Fruit fly (Drosophila melanogaster) whole organism, wandering third instar larva: ENCODE measurements around the gene CG10570.
A peak's percentile ranks its signal among the peaks of the same experiment; 100 is the strongest.

Experiments
- Abd-B ChIP-seq: fragments of >200 bp; optimal IDR thresholded peaks from 2 replicates; lab custom pipeline; 2017; ENCODE audit warnings: missing biosample characterization, missing genetic modification characterization
- CG32264 ChIP-seq: fragments of 200-800 bp; sonication (Bioruptor generic); optimal IDR thresholded peaks from 2 replicates; lab custom pipeline; 2016; ENCODE audit warnings: missing biosample characterization, missing genetic modification characterization
- CG9705 ChIP-seq: fragments of 200-800 bp; sonication (Bioruptor generic); optimal IDR thresholded peaks from 2 replicates; lab custom pipeline; 2018; ENCODE audit warnings: missing biosample characterization, mild to moderate bottlenecking, missing genetic modification characterization
- CrebA ChIP-seq: fragments of 200-800 bp; sonication (Bioruptor generic); optimal IDR thresholded peaks from 2 replicates; lab custom pipeline; 2016; ENCODE audit warnings: missing biosample characterization, mild to moderate bottlenecking, missing genetic modification characterization, borderline replicate concordance
- Dfd ChIP-seq: fragments of >200 bp; optimal IDR thresholded peaks from 2 replicates; lab custom pipeline; 2017; ENCODE audit warnings: missing biosample characterization, missing genetic modification characterization
- Dif ChIP-seq: fragments of 200-275, 200-300 bp; sonication (Bioruptor generic); optimal IDR thresholded peaks from 2 replicates; lab custom pipeline; 2018; ENCODE audit warnings: missing biosample characterization, missing genetic modification characterization; ENCODE audit not compliant: partially characterized antibody
- GATAd ChIP-seq: sonication (Bioruptor generic); optimal IDR thresholded peaks from 2 replicates; lab custom pipeline; 2016; ENCODE audit warnings: missing biosample characterization, missing genetic modification characterization
- HLH106 ChIP-seq: fragments of 200-800 bp; optimal IDR thresholded peaks from 3 replicates; lab custom pipeline; 2019; ENCODE audit warnings: missing biosample characterization, mild to moderate bottlenecking, missing genetic modification characterization, moderate library complexity
- Hnf4 ChIP-seq: fragments of 200-800 bp; sonication (Bioruptor generic); optimal IDR thresholded peaks from 2 replicates; lab custom pipeline; 2016; ENCODE audit warnings: missing biosample characterization, mild to moderate bottlenecking, missing genetic modification characterization
- Hr78 ChIP-seq: fragments of >200 bp; optimal IDR thresholded peaks from 2 replicates; lab custom pipeline; 2017; ENCODE audit warnings: missing biosample characterization, missing genetic modification characterization
- Hr83 ChIP-seq: fragments of 200-300 bp; sonication (Bioruptor generic); optimal IDR thresholded peaks from 2 replicates; lab custom pipeline; 2016; ENCODE audit warnings: missing biosample characterization, mild to moderate bottlenecking, missing genetic modification characterization, moderate library complexity; ENCODE audit not compliant: poor library complexity, severe bottlenecking
- Jra ChIP-seq: sonication (Bioruptor generic); optimal IDR thresholded peaks from 2 replicates; lab custom pipeline; 2016; ENCODE audit warnings: missing biosample characterization, missing genetic modification characterization
- Mio ChIP-seq: sonication (Bioruptor generic); optimal IDR thresholded peaks from 2 replicates; lab custom pipeline; 2016; ENCODE audit warnings: missing biosample characterization, missing genetic modification characterization
- Myc ChIP-seq: fragments of >200 bp; optimal IDR thresholded peaks from 2 replicates; lab custom pipeline; 2017
- N ChIP-seq: fragments of >200 bp; optimal IDR thresholded peaks from 2 replicates; lab custom pipeline; 2018; ENCODE audit warnings: missing biosample characterization, missing external identifiers, missing genetic modification characterization
- OdsH ChIP-seq: fragments of 200-800 bp; sonication (Bioruptor generic); optimal IDR thresholded peaks from 2 replicates; lab custom pipeline; 2016; ENCODE audit warnings: missing biosample characterization, mild to moderate bottlenecking, missing genetic modification characterization
- Rel ChIP-seq, 2 experiments: fragments of 200-800 bp; sonication (Bioruptor generic) in 1 of 2; optimal IDR thresholded peaks; 2 replicates in 1 of 2; 3 replicates in 1 of 2; lab custom pipeline; 2016 to 2019; ENCODE audit warnings: mild to moderate bottlenecking in 2 of 2, missing biosample characterization in 2 of 2, missing genetic modification characterization in 2 of 2, moderate library complexity in 1 of 2
- Sp1 ChIP-seq: fragments of 200-800 bp; sonication (Bioruptor generic); optimal IDR thresholded peaks from 3 replicates; lab custom pipeline; 2019; ENCODE audit warnings: missing biosample characterization, mild to moderate bottlenecking, missing genetic modification characterization, moderate library complexity
- Vsx2 ChIP-seq: fragments of 200-300, 225-300 bp; sonication (Bioruptor generic); optimal IDR thresholded peaks from 2 replicates; lab custom pipeline; 2018; ENCODE audit warnings: missing biosample characterization, missing genetic modification characterization; ENCODE audit not compliant: partially characterized antibody
- br ChIP-seq: fragments of 200-800 bp; sonication (Bioruptor generic); optimal IDR thresholded peaks from 2 replicates; lab custom pipeline; 2016; ENCODE audit warnings: missing biosample characterization, missing genetic modification characterization
- brk ChIP-seq: fragments of 200-800 bp; sonication (Bioruptor generic); optimal IDR thresholded peaks from 2 replicates; lab custom pipeline; 2016; ENCODE audit warnings: missing biosample characterization, mild to moderate bottlenecking, missing genetic modification characterization
- dl ChIP-seq, 2 experiments: fragments of 175-275, 200-275 bp in 1 of 2; fragments of 200-275 bp in 1 of 2; sonication (Bioruptor generic); optimal IDR thresholded peaks; lab custom pipeline; 2018; ENCODE audit warnings: mild to moderate bottlenecking in 2 of 2, missing biosample characterization in 2 of 2, missing genetic modification characterization in 2 of 2, moderate library complexity in 2 of 2; ENCODE audit not compliant: partially characterized antibody in 2 of 2, insufficient read depth in 1 of 2
- dmrt93B ChIP-seq: fragments of 200-800 bp; sonication (Bioruptor generic); optimal IDR thresholded peaks from 2 replicates; lab custom pipeline; 2018; ENCODE audit warnings: missing biosample characterization, mild to moderate bottlenecking, missing genetic modification characterization
- dsf ChIP-seq: sonication (Bioruptor generic); optimal IDR thresholded peaks from 2 replicates; lab custom pipeline; 2016; ENCODE audit warnings: missing biosample characterization, missing genetic modification characterization, borderline replicate concordance
- ey ChIP-seq: fragments of 200-800 bp; sonication (Bioruptor generic); optimal IDR thresholded peaks from 2 replicates; lab custom pipeline; 2016; ENCODE audit warnings: missing biosample characterization, missing genetic modification characterization
- foxo ChIP-seq, 2 experiments: fragments of 200-800 bp; sonication (Bioruptor generic); optimal IDR thresholded peaks; 2 replicates in 1 of 2; 3 replicates in 1 of 2; lab custom pipeline; 2016 to 2017; ENCODE audit warnings: missing biosample characterization in 2 of 2, missing genetic modification characterization in 2 of 2
- fru ChIP-seq: fragments of 200-800 bp; sonication (Bioruptor generic); optimal IDR thresholded peaks from 3 replicates; lab custom pipeline; 2016; ENCODE audit warnings: missing biosample characterization, mild to moderate bottlenecking, missing genetic modification characterization
- h ChIP-seq: fragments of 200-800 bp; sonication (Bioruptor generic); optimal IDR thresholded peaks from 3 replicates; lab custom pipeline; 2016; ENCODE audit warnings: missing biosample characterization, mild to moderate bottlenecking, missing genetic modification characterization
- jim ChIP-seq: fragments of 175-275, 200-325 bp; sonication (Bioruptor generic); optimal IDR thresholded peaks from 2 replicates; lab custom pipeline; 2016; ENCODE audit warnings: missing biosample characterization, mild to moderate bottlenecking, missing genetic modification characterization
- lola ChIP-seq: fragments of >200 bp; optimal IDR thresholded peaks from 2 replicates; lab custom pipeline; 2017; ENCODE audit warnings: missing biosample characterization, missing genetic modification characterization
- pan ChIP-seq: fragments of >200 bp; optimal IDR thresholded peaks from 2 replicates; lab custom pipeline; 2017
- psq ChIP-seq: fragments of 200-800 bp; sonication (Bioruptor generic); optimal IDR thresholded peaks from 3 replicates; lab custom pipeline; 2017; ENCODE audit warnings: missing biosample characterization, mild to moderate bottlenecking, missing genetic modification characterization, moderate library complexity
- rgr ChIP-seq: fragments of 200-800 bp; sonication (Bioruptor generic); optimal IDR thresholded peaks from 3 replicates; lab custom pipeline; 2016; ENCODE audit warnings: missing biosample characterization, mild to moderate bottlenecking, missing genetic modification characterization
- sage ChIP-seq: fragments of 200-800 bp; sonication (Bioruptor generic); optimal IDR thresholded peaks from 2 replicates; lab custom pipeline; 2016; ENCODE audit warnings: missing biosample characterization, mild to moderate bottlenecking, missing genetic modification characterization
- sv ChIP-seq: fragments of 200-800 bp; sonication (Bioruptor generic); optimal IDR thresholded peaks from 3 replicates; lab custom pipeline; 2016; ENCODE audit warnings: missing biosample characterization, missing genetic modification characterization
- tai ChIP-seq: sonication (Bioruptor generic); optimal IDR thresholded peaks from 2 replicates; lab custom pipeline; 2016; ENCODE audit warnings: missing biosample characterization, missing genetic modification characterization
- usp ChIP-seq: fragments of >200 bp; optimal IDR thresholded peaks from 2 replicates; lab custom pipeline; 2017; ENCODE audit warnings: missing biosample characterization, missing genetic modification characterization
- woc ChIP-seq: sonication (Bioruptor generic); optimal IDR thresholded peaks from 2 replicates; lab custom pipeline; 2016; ENCODE audit warnings: missing biosample characterization, mild to moderate bottlenecking, missing genetic modification characterization

Gene CG10570

DNA sequence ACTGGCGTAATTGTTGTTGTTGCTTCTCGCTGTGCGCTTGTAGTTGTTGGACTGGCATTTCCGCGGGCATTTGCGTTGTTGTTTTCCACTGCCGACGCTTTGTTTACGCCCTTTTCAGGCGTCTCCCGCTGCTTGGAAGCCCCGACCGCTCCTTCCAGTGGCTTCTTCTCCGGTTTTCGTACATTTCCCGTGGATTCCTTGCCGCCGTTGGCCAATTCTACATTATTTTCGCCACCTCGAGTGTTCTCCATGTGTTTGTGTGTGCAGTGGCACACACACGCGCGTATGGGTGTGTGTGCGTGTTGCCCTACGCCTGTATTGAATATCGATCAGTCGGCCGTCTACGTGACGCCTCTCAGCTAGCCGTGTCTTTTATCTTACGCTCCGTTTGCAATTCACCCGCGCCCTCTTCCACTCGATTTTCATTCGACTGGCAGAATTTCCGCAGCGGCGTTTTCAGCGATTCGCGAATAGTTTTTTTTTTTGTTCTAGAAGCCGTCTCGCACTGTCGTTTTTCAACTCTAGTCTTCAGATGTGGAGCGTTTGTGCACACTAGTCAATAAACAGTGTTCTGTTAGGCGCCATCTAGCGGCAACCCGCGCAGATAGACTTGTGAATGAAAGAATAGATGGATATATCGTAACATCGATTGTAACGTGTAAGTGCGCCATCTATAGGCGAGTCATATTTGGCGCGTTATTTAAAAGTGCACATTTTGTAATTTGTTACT is 28.3 kb upstream of the CG10570 start, which contains the start of gene CG10600 (continued):
- TF ChIP-seq OdsH (GFP tag; lab: Kevin White, UChicago) (peak; percentile 86), Hr83 (GFP tag; lab: Kevin White, UChicago) (peak; percentile 97), CrebA (GFP tag; lab: Kevin White, UChicago) (no peak), rgr (GFP tag; lab: Kevin White, UChicago) (peak; percentile 92), Hr78 (GFP tag; lab: Kevin White, UChicago) (no peak), pan (no peak), usp (GFP tag; lab: Kevin White, UChicago) (no peak), woc (GFP tag; lab: Kevin White, UChicago) (no peak), tai (GFP tag; lab: Kevin White, UChicago) (no peak)

DNA sequence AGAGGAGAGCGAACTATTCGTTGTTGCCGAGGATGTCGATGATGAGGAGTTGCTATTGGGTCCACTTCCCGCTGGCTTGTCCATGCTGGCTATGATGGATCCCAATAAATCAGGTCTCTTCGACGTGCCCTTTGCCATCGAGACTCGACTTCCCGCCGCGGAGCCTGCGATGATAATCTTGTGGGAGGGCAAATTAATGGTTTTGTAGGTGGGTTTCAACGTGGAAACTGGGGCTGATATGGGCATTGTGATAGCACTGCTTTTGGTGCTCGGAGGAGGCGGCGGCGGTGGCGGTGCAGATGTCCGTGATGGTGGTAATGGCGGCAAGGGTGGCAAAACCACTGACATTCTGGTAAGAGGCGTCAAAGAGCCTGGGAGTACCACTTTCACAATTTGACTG is 23.5 kb upstream of the CG10570 start:
- no peak for TF ChIP-seq sage (GFP tag; lab: Kevin White, UChicago)
- TF ChIP-seq, all 38 proteins: peak for 0

DNA sequence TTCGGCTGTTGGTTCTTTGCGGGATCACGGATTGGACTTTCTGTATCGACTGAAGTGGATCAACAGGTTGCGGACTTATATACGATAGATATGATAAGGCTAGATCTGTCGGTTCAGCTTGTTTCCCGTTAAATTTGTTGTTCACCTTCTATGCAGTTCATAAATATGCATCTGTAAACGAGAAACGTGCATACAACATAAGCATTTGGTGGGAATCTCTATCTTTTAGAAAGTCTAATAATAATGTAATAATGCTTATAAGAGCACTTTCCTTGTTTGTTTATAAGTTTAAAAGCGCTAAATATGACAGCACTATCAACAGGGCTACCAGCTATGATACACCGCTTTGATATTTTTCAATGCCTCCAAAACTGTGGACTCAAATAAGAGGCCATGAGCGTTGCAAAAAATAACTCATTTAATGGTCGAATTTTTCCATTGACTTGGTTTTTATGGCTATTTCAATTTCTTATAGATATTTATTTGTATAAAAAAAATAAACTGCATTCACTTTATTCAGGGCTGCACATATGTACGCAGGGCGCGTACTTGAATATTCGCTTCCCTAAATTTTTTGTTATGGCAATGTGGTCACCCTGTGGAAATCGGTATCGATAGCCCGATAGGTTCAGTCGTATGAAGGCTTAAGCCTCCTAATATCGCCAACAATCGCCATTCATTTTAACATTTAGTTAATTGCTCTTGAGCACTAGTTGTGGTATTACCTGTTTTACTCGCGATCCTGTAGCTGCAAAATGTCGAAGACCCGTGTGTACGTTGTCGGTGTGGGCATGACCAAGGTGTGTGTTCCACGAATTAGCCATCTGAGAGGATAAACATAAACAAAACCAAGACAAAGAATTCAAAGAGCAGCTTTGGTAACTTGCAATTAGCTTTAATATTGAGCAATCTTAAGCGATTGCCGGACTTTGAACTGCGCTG is 19.8 kb upstream of the CG10570 start, which contains the start of the genes CG17597 and ScpX:
CG17597 (minus strand) TSS at position 567 of the 942 bp plus-strand sequence.
ScpX (plus strand) TSS at position 643 of the 942 bp plus-strand sequence.
- TF ChIP-seq foxo (GFP tag; optimal IDR thresholded peaks at IDR 0.05; lab: Kevin White, UChicago): peak in 1 of 2 experiments; percentile 76
- no peak for TF ChIP-seq Dfd
- TF ChIP-seq Rel (GFP tag; optimal IDR thresholded peaks at IDR 0.05; lab: Kevin White, UChicago): no peak
- TF ChIP-seq Rel (tag; optimal IDR thresholded peaks at IDR 0.05; lab: Kevin White, UChicago): peak; percentile 34
- TF ChIP-seq CG9705 (GFP tag; lab: Kevin White, UChicago): peak; percentile 56
- TF ChIP-seq Myc (lab: Kevin White, UChicago): peak; percentile 100
- peak; percentile 72 for TF ChIP-seq Hnf4 (GFP tag; lab: Kevin White, UChicago)
- no peak for TF ChIP-seq pan
- TF ChIP-seq dsf (GFP tag; lab: Kevin White, UChicago): peak; percentile 49
- TF ChIP-seq fru (GFP tag; lab: Kevin White, UChicago): peak; percentile 61
- no peak for TF ChIP-seq jim
- peak; percentile 55 for TF ChIP-seq rgr (GFP tag; lab: Kevin White, UChicago)
- no peak for TF ChIP-seq usp (GFP tag; lab: Kevin White, UChicago)
- peak; percentile 74 for TF ChIP-seq h (GFP tag; lab: Kevin White, UChicago)
- TF ChIP-seq N (GFP tag; lab: Kevin White, UChicago): no peak
- no peak for TF ChIP-seq brk (GFP tag; lab: Kevin White, UChicago)
- no peak for TF ChIP-seq Hr78 (GFP tag; lab: Kevin White, UChicago)
- peak; percentile 54 for TF ChIP-seq ey (GFP tag; lab: Kevin White, UChicago)
- peak; percentile 24 for TF ChIP-seq sage (GFP tag; lab: Kevin White, UChicago)
- no peak for TF ChIP-seq tai (GFP tag; lab: Kevin White, UChicago)
- TF ChIP-seq CrebA (GFP tag; lab: Kevin White, UChicago): no peak
- TF ChIP-seq psq (GFP tag; lab: Kevin White, UChicago): peak; percentile 43
- no peak for TF ChIP-seq Mio
- TF ChIP-seq Abd-B (GFP tag; lab: Kevin White, UChicago): no peak
- TF ChIP-seq woc (GFP tag; lab: Kevin White, UChicago): peak; percentile 90
- TF ChIP-seq CG32264 (GFP tag; lab: Kevin White, UChicago): no peak
- peak; percentile 16 for TF ChIP-seq Jra (GFP tag; lab: Kevin White, UChicago)
- no peak for TF ChIP-seq Hr83 (GFP tag; lab: Kevin White, UChicago)
- no peak for TF ChIP-seq dmrt93B (GFP tag; lab: Kevin White, UChicago)
- TF ChIP-seq HLH106 (tag; lab: Kevin White, UChicago): peak; percentile 73
- peak; percentile 42 for TF ChIP-seq OdsH (GFP tag; lab: Kevin White, UChicago)
- TF ChIP-seq Vsx2: peak; percentile 95
- peak; percentile 46 for TF ChIP-seq sv
- TF ChIP-seq dl (GFP tag; optimal IDR thresholded peaks at IDR 0.05; lab: Kevin White, UChicago; ENCODE audit: insufficient read depth in 1 of 2, partially characterized antibody in 2 of 2): no peak
- TF ChIP-seq Dif (GFP tag; lab: Kevin White, UChicago): peak; percentile 71
- TF ChIP-seq br (GFP tag; lab: Kevin White, UChicago): peak; percentile 63
- TF ChIP-seq lola (GFP tag; lab: Kevin White, UChicago): no peak
- TF ChIP-seq GATAd (GFP tag; lab: Kevin White, UChicago): no peak
- peak; percentile 53 for TF ChIP-seq Sp1 (GFP tag; lab: Kevin White, UChicago)
